Worm (Caenorhabditis elegans) whole organism, L4/young adult: Measurements from ENCODE around the gene skpo-2.

Experiments
- W03F9.2 ChIP-seq: fragments of 150-350 bp; optimal IDR thresholded peaks from 2 replicates; lab custom pipeline; 2014; ENCODE audit warnings: missing biosample characterization, missing genetic modification characterization
- dao-5 ChIP-seq: sonication (generic microtip); optimal IDR thresholded peaks from 2 replicates; lab custom pipeline; 2016; ENCODE audit warnings: missing genotype, missing genetic modification characterization, moderate library complexity, missing compliant biosample characterization
- him-1 ChIP-seq: sonication (generic microtip); optimal IDR thresholded peaks from 2 replicates; lab custom pipeline; 2016; ENCODE audit warnings: missing genotype, missing genetic modification reagents, missing genetic modification characterization, missing compliant biosample characterization

DNA sequence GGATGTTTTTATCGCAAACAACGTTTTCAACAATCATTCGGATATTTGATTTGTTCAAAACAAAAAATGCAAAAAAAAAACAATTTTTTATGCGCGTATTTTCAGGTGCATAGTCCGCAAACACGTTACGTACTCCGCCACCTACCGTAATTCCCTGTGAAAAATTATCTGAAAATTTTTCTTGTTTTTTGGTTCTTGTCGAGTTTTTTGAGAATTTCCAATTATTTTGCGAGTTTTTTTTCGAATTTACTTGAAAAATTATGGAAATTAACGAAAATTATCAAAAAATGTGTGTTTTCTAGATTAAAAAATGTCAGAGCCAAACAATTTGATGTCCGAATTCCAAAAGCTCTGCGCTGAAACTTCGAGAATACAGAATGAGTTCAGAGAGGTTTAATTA lies 16.1 kb upstream of the skpo-2 start, which contains the start of gene C16C8.12:
- TF ChIP-seq him-1 (tag; lab: Kevin White, UChicago), result no peak
- no peak for TF ChIP-seq W03F9.2 (tag; lab: Kevin White, UChicago)
- no peak for TF ChIP-seq dao-5
